Fruit fly (Drosophila melanogaster) whole organism, embryonic: ENCODE measurements around the gene Mtpalpha.
A peak's percentile ranks its signal among the peaks of the same experiment; 100 is the strongest.

Experiments
- Ada2b ChIP-seq: fragments of 200-800 bp; sonication (Bioruptor generic); IDR thresholded peaks from 2 replicates; pipeline ENCODE4 v1.3.6; 2022; ENCODE audit warnings: missing biosample characterization, missing genetic modification characterization
- BtbVII ChIP-seq: fragments of 200-800 bp; sonication (Bioruptor generic); optimal IDR thresholded peaks from 3 replicates; lab custom pipeline; 2017; ENCODE audit warnings: missing biosample characterization, mild to moderate bottlenecking, missing genetic modification characterization
- C15 ChIP-seq: fragments of 200-800 bp; sonication (Bioruptor generic); IDR thresholded peaks from 3 replicates; pipeline ENCODE4 v1.3.6; 2022; ENCODE audit warnings: missing biosample characterization, missing genetic modification characterization
- CG1024 ChIP-seq: fragments of 200-800 bp; sonication (Bioruptor generic); IDR thresholded peaks from 2 replicates; pipeline ENCODE4 v1.3.6; 2022; ENCODE audit warnings: missing biosample characterization, missing genetic modification characterization
- CG11456 ChIP-seq: fragments of 200-800 bp; sonication (Bioruptor generic); IDR thresholded peaks from 3 replicates; pipeline ENCODE4 v1.3.6; 2022; ENCODE audit warnings: missing biosample characterization, missing genetic modification characterization
- CG11504 ChIP-seq: fragments of 200-800 bp; sonication (Bioruptor generic); optimal IDR thresholded peaks from 3 replicates; lab custom pipeline; 2019; ENCODE audit warnings: missing biosample characterization, mild to moderate bottlenecking, missing genetic modification characterization, moderate library complexity
- CG14441 ChIP-seq: fragments of 200-800 bp; sonication (Bioruptor generic); IDR thresholded peaks from 2 replicates; pipeline ENCODE4 v1.3.6; 2022; ENCODE audit warnings: missing biosample characterization, missing genetic modification characterization
- CG18619 ChIP-seq: fragments of 200-800 bp; sonication (Bioruptor generic); optimal IDR thresholded peaks from 3 replicates; lab custom pipeline; 2017; ENCODE audit warnings: missing biosample characterization, mild to moderate bottlenecking, missing genetic modification characterization
- CG31365 ChIP-seq: fragments of 200-800 bp; sonication (Bioruptor generic); optimal IDR thresholded peaks from 2 replicates; lab custom pipeline; 2018; ENCODE audit warnings: missing biosample characterization, mild to moderate bottlenecking, missing genetic modification characterization
- CG31441 ChIP-seq: fragments of 200-800 bp; sonication (Bioruptor generic); IDR thresholded peaks from 2 replicates; pipeline ENCODE4 v1.3.6; 2022; ENCODE audit warnings: missing biosample characterization, missing genetic modification characterization
- CG4404 ChIP-seq: fragments of 200-800 bp; sonication (Bioruptor generic); IDR thresholded peaks from 2 replicates; pipeline ENCODE4 v1.3.6; 2022; ENCODE audit warnings: missing biosample characterization, missing genetic modification characterization
- CG7839 ChIP-seq: fragments of 200-800 bp; sonication (Bioruptor generic); optimal IDR thresholded peaks from 3 replicates; lab custom pipeline; 2018; ENCODE audit warnings: missing biosample characterization, mild to moderate bottlenecking, missing genetic modification characterization, moderate library complexity
- CG8924 ChIP-seq: fragments of 200-800 bp; optimal IDR thresholded peaks from 3 replicates; lab custom pipeline; 2019; ENCODE audit warnings: missing biosample characterization, mild to moderate bottlenecking, missing genetic modification characterization, moderate library complexity
- Dbx ChIP-seq: fragments of 200-800 bp; sonication (Bioruptor generic); IDR thresholded peaks from 3 replicates; pipeline ENCODE4 v1.3.6; 2022; ENCODE audit warnings: missing biosample characterization, missing genetic modification characterization
- Dip3 ChIP-seq: fragments of 200-800 bp; sonication (Bioruptor generic); optimal IDR thresholded peaks from 3 replicates; lab custom pipeline; 2016; ENCODE audit warnings: missing biosample characterization, missing genetic modification characterization
- Dp ChIP-seq: fragments of 200-800 bp; sonication (Bioruptor generic); optimal IDR thresholded peaks from 2 replicates; lab custom pipeline; 2018; ENCODE audit warnings: missing biosample characterization, mild to moderate bottlenecking, missing genetic modification characterization, moderate library complexity
- Fer1 ChIP-seq: fragments of 200-800 bp; sonication (Bioruptor generic); optimal IDR thresholded peaks from 2 replicates; lab custom pipeline; 2017; ENCODE audit warnings: missing biosample characterization, mild to moderate bottlenecking, missing genetic modification characterization
- Hey ChIP-seq: fragments of 200-800 bp; sonication (Bioruptor generic); optimal IDR thresholded peaks from 3 replicates; lab custom pipeline; 2018; ENCODE audit warnings: missing biosample characterization, mild to moderate bottlenecking, missing genetic modification characterization
- HmgZ ChIP-seq: fragments of 200-800 bp; sonication (Bioruptor generic); optimal IDR thresholded peaks from 2 replicates; lab custom pipeline; 2018; ENCODE audit warnings: missing biosample characterization, mild to moderate bottlenecking, missing genetic modification characterization
- Ptx1 ChIP-seq: fragments of 200-800 bp; sonication (Bioruptor generic); IDR thresholded peaks from 2 replicates; pipeline ENCODE4 v1.3.6; 2022; ENCODE audit warnings: missing biosample characterization, missing genetic modification characterization
- Ravus ChIP-seq: fragments of 200-800 bp; sonication (Bioruptor generic); IDR thresholded peaks from 2 replicates; pipeline ENCODE4 v1.3.6; 2022; ENCODE audit warnings: missing biosample characterization, missing genetic modification characterization
- Stat92E ChIP-seq, 3 experiments: fragments of >200 bp in 2 of 3; fragments of 200-800 bp in 1 of 3; sonication (Bioruptor generic) in 1 of 3; optimal IDR thresholded peaks; 2 replicates each; lab custom pipeline; 2017 to 2019; ENCODE audit warnings: missing biosample characterization in 3 of 3, missing genetic modification characterization in 3 of 3, mild to moderate bottlenecking in 1 of 3, moderate library complexity in 1 of 3
- abd-A ChIP-seq: fragments of 200-800 bp; sonication (Bioruptor generic); optimal IDR thresholded peaks from 3 replicates; lab custom pipeline; 2019; ENCODE audit warnings: missing biosample characterization, mild to moderate bottlenecking, missing genetic modification characterization, moderate library complexity
- al ChIP-seq: fragments of 200-800 bp; sonication (Bioruptor generic); IDR thresholded peaks from 2 replicates; pipeline ENCODE4 v1.3.6; 2022; ENCODE audit warnings: missing biosample characterization, missing genetic modification characterization
- caup ChIP-seq: fragments of 200-800 bp; sonication (Bioruptor generic); optimal IDR thresholded peaks from 3 replicates; lab custom pipeline; 2017; ENCODE audit warnings: missing biosample characterization, mild to moderate bottlenecking, missing genetic modification characterization, moderate library complexity; ENCODE audit not compliant: severe bottlenecking
- chinmo ChIP-seq: fragments of 200-800 bp; sonication (Bioruptor generic); IDR thresholded peaks from 4 replicates; pipeline ENCODE4 v1.3.6; 2022; ENCODE audit warnings: missing biosample characterization, missing genetic modification characterization; ENCODE audit not compliant: partially characterized antibody
- chm ChIP-seq: fragments of 200-800 bp; sonication (Bioruptor generic); IDR thresholded peaks from 2 replicates; pipeline ENCODE4 v1.3.6; 2022; ENCODE audit warnings: missing biosample characterization, missing genetic modification characterization
- crol ChIP-seq: fragments of 200-800 bp; sonication (Bioruptor generic); IDR thresholded peaks from 2 replicates; pipeline ENCODE4 v1.3.6; 2022; ENCODE audit warnings: missing biosample characterization, missing genetic modification characterization
- emc ChIP-seq: fragments of 200-800 bp; sonication (Bioruptor generic); optimal IDR thresholded peaks from 2 replicates; lab custom pipeline; 2016; ENCODE audit warnings: missing biosample characterization, missing genetic modification characterization
- ewg ChIP-seq: fragments of 200-800 bp; sonication (Bioruptor generic); optimal IDR thresholded peaks from 3 replicates; lab custom pipeline; 2017; ENCODE audit warnings: mild to moderate bottlenecking, missing biosample characterization, missing genetic modification reagents, missing genetic modification characterization
- exex ChIP-seq: fragments of 200-800 bp; sonication (Bioruptor generic); optimal IDR thresholded peaks from 4 replicates; lab custom pipeline; 2018; ENCODE audit warnings: missing biosample characterization, mild to moderate bottlenecking, missing genetic modification characterization, moderate library complexity
- fd64A ChIP-seq: fragments of 200-800 bp; sonication (Bioruptor generic); optimal IDR thresholded peaks from 3 replicates; lab custom pipeline; 2018; ENCODE audit warnings: missing biosample characterization, mild to moderate bottlenecking, missing genetic modification characterization
- hbn ChIP-seq: fragments of 200-800 bp; sonication (Bioruptor generic); IDR thresholded peaks from 2 replicates; pipeline ENCODE4 v1.3.6; 2022; ENCODE audit warnings: missing biosample characterization, missing genetic modification characterization; ENCODE audit not compliant: partially characterized antibody
- jigr1 ChIP-seq: fragments of 200-800 bp; sonication (Bioruptor generic); IDR thresholded peaks from 3 replicates; pipeline ENCODE4 v1.3.6; 2022; ENCODE audit warnings: missing biosample characterization, missing genetic modification characterization
- ken ChIP-seq: fragments of 200-800 bp; sonication (Bioruptor generic); IDR thresholded peaks from 3 replicates; pipeline ENCODE4 v1.3.6; 2022; ENCODE audit warnings: missing biosample characterization, missing genetic modification characterization
- oc ChIP-seq: fragments of 200-800 bp; sonication (Bioruptor generic); optimal IDR thresholded peaks from 2 replicates; lab custom pipeline; 2018; ENCODE audit warnings: missing biosample characterization, mild to moderate bottlenecking, missing genetic modification characterization, moderate library complexity
- pho ChIP-seq: fragments of 200-800 bp; sonication (Bioruptor generic); optimal IDR thresholded peaks from 2 replicates; lab custom pipeline; 2016; ENCODE audit warnings: missing biosample characterization, missing genetic modification characterization
- phol ChIP-seq: fragments of 200-800 bp; sonication (Bioruptor generic); optimal IDR thresholded peaks from 3 replicates; lab custom pipeline; 2018; ENCODE audit warnings: missing biosample characterization, mild to moderate bottlenecking, missing genetic modification characterization, moderate library complexity
- repo ChIP-seq: fragments of 200-800 bp; sonication (Bioruptor generic); optimal IDR thresholded peaks from 2 replicates; lab custom pipeline; 2016; ENCODE audit warnings: missing biosample characterization, missing genetic modification characterization
- rib ChIP-seq: fragments of 200-800 bp; sonication (Bioruptor generic); IDR thresholded peaks from 2 replicates; pipeline ENCODE4 v1.3.6; 2022; ENCODE audit warnings: missing biosample characterization, missing genetic modification characterization
- salm ChIP-seq: fragments of 200-800 bp; sonication (Bioruptor generic); optimal IDR thresholded peaks from 2 replicates; lab custom pipeline; 2018; ENCODE audit warnings: missing biosample characterization, mild to moderate bottlenecking, missing genetic modification characterization
- sens-2 ChIP-seq: fragments of 200-800 bp; sonication (Bioruptor generic); IDR thresholded peaks from 2 replicates; pipeline ENCODE4 v1.3.6; 2022; ENCODE audit warnings: missing biosample characterization, missing genetic modification characterization
- sqz ChIP-seq: fragments of 200-800 bp; sonication (Bioruptor generic); optimal IDR thresholded peaks from 3 replicates; lab custom pipeline; 2018; ENCODE audit warnings: missing biosample characterization, mild to moderate bottlenecking, missing genetic modification characterization
- sug ChIP-seq: fragments of 200-800 bp; optimal IDR thresholded peaks from 2 replicates; lab custom pipeline; 2019; ENCODE audit warnings: missing biosample characterization, mild to moderate bottlenecking, missing genetic modification characterization, moderate library complexity
- toy ChIP-seq: fragments of 200-800 bp; sonication (Bioruptor generic); IDR thresholded peaks from 2 replicates; pipeline ENCODE4 v1.3.6; 2022; ENCODE audit warnings: missing biosample characterization, missing genetic modification characterization
- vnd ChIP-seq: fragments of 200-800 bp; sonication (Bioruptor generic); IDR thresholded peaks from 3 replicates; pipeline ENCODE4 v1.3.6; 2022; ENCODE audit warnings: missing biosample characterization, missing genetic modification characterization; ENCODE audit not compliant: partially characterized antibody
- wdn ChIP-seq: fragments of 200-800 bp; sonication (Bioruptor generic); IDR thresholded peaks from 2 replicates; pipeline ENCODE4 v1.3.6; 2022; ENCODE audit warnings: missing biosample characterization, missing genetic modification characterization
- zfh2 ChIP-seq: fragments of 200-800 bp; sonication (Bioruptor generic); optimal IDR thresholded peaks from 2 replicates; lab custom pipeline; 2016; ENCODE audit warnings: missing biosample characterization, missing genetic modification characterization

Gene Mtpalpha

dm6 chr2L:9569588-9570434 lies 6.8 kb downstream of the Mtpalpha start (continued):
- TF ChIP-seq sqz (GFP tag; lab: Kevin White, UChicago) = peak; percentile 95
- TF ChIP-seq pho (GFP tag; lab: Kevin White, UChicago) = peak; percentile 81
- peak; percentile 93 for TF ChIP-seq Ptx1 (GFP tag; lab: Robert Waterston, UW)
- TF ChIP-seq Ravus (GFP tag; lab: Robert Waterston, UW) = peak; percentile 74
- peak; percentile 98 for TF ChIP-seq CG8924 (tag; lab: Kevin White, UChicago)
- TF ChIP-seq HmgZ = peak; percentile 91
- peak; percentile 87 for TF ChIP-seq zfh2 (GFP tag; lab: Kevin White, UChicago)
- peak; percentile 27 for TF ChIP-seq Dp (GFP tag; lab: Kevin White, UChicago)
- TF ChIP-seq Hey = peak; percentile 35
- TF ChIP-seq emc (GFP tag; lab: Kevin White, UChicago) = peak; percentile 32
- TF ChIP-seq exex (tag; lab: Kevin White, UChicago) = peak; percentile 84
- TF ChIP-seq crol (GFP tag; lab: Robert Waterston, UW) = peak; percentile 54
- TF ChIP-seq BtbVII (GFP tag; lab: Kevin White, UChicago) = peak; percentile 98
- TF ChIP-seq caup (GFP tag; lab: Kevin White, UChicago) = peak; percentile 97
- peak; percentile 71; the same call in 2 of the 3 replicates for TF ChIP-seq C15 (GFP tag; lab: Robert Waterston, UW)
- TF ChIP-seq CG11456 (GFP tag; lab: Robert Waterston, UW) = peak; percentile 84
- peak; percentile 63 for TF ChIP-seq chm (GFP tag; lab: Robert Waterston, UW)
- TF ChIP-seq ewg (GFP tag; lab: Kevin White, UChicago) = peak; percentile 91
- peak; percentile 87 for TF ChIP-seq Ada2b (GFP tag; lab: Robert Waterston, UW)
- peak; percentile 71; the same call in 2 of the 3 replicates for TF ChIP-seq ken
- peak; percentile 97 for TF ChIP-seq CG18619 (GFP tag; lab: Kevin White, UChicago)
- peak; percentile 99 for TF ChIP-seq CG31441
- peak; percentile 91 for TF ChIP-seq al (GFP tag; lab: Robert Waterston, UW)
- TF ChIP-seq CG7839 (tag; lab: Kevin White, UChicago) = peak; percentile 98
- TF ChIP-seq Dip3 (GFP tag; lab: Kevin White, UChicago) = peak; percentile 85
- 0 out of 2 replicates have a peak, but pooled peaks have one; percentile 78 for TF ChIP-seq rib (GFP tag; lab: Robert Waterston, UW)
- peak; percentile 37; the same call in 1 of the 3 replicates for TF ChIP-seq vnd (GFP tag; lab: Robert Waterston, UW)
- TF ChIP-seq chinmo (GFP tag; lab: Robert Waterston, UW) = no peak
- peak; percentile 93 for TF ChIP-seq salm (tag; lab: Kevin White, UChicago)
- TF ChIP-seq hbn = no peak
- TF ChIP-seq sens-2 = peak; percentile 70
- peak; percentile 71 for TF ChIP-seq abd-A (tag; lab: Kevin White, UChicago)
- TF ChIP-seq Stat92E (GFP tag; optimal IDR thresholded peaks at IDR 0.05; lab: Kevin White, UChicago) = peak in 1 of 3 experiments; percentile 84
- peak; percentile 89 for TF ChIP-seq CG14441 (GFP tag; lab: Robert Waterston, UW)
- peak; percentile 92 for TF ChIP-seq Dbx
- peak; percentile 94 for TF ChIP-seq sug (tag; lab: Kevin White, UChicago)
- TF ChIP-seq oc (tag; lab: Kevin White, UChicago) = peak; percentile 88
- peak; percentile 99 for TF ChIP-seq CG11504
- TF ChIP-seq CG31365 (tag; lab: Kevin White, UChicago) = peak; percentile 68
- TF ChIP-seq jigr1 (GFP tag; lab: Robert Waterston, UW) = peak; percentile 86; the same call in 2 of the 3 replicates
- no peak for TF ChIP-seq fd64A (GFP tag; lab: Kevin White, UChicago)
- peak; percentile 97 for TF ChIP-seq Fer1
- no peak; the same call in 1 of the 2 replicates for TF ChIP-seq wdn (GFP tag; lab: Robert Waterston, UW)
- peak; percentile 77 for TF ChIP-seq CG1024
- peak; percentile 49 for TF ChIP-seq repo (GFP tag; lab: Kevin White, UChicago)
- peak; percentile 96 for TF ChIP-seq phol (tag; lab: Kevin White, UChicago)
- TF ChIP-seq CG4404 = peak; percentile 87
- peak; percentile 72 for TF ChIP-seq toy
